Worm (Caenorhabditis elegans): ENCODE measurements around the gene C33C12.7.

- TF ChIP-seq F57C9.4 (tag; optimal IDR thresholded peaks at IDR 0.05), result no peak
- TF ChIP-seq ztf-26 (tag; optimal IDR thresholded peaks at IDR 0.05), result no peak
Observed at ce11 chrII:2189357-2189756, 14.1 kb upstream of the C33C12.7 start, which contains the start of gene mtq-2.
